Worm (Caenorhabditis elegans) whole organism, young adult: ENCODE measurements around the gene idpp-11.

ENCODE experiments used
- B0261.1 ChIP-seq: sonication (generic microtip); optimal IDR thresholded peaks from 2 replicates; lab custom pipeline; 2016; ENCODE audit warnings: mild to moderate bottlenecking, missing genetic modification characterization, moderate library complexity, missing compliant biosample characterization
- F22D6.2 ChIP-seq: sonication (generic microtip); optimal IDR thresholded peaks from 2 replicates; lab custom pipeline; 2016; ENCODE audit warnings: mild to moderate bottlenecking, missing genetic modification characterization, missing compliant biosample characterization
- F23B12.7 ChIP-seq: sonication (generic microtip); optimal IDR thresholded peaks from 2 replicates; lab custom pipeline; 2017; ENCODE audit warnings: missing genetic modification characterization, mild to moderate bottlenecking, missing compliant biosample characterization, antibody characterized with exemption, moderate library complexity; ENCODE audit not compliant: insufficient read depth
- F55B11.4 ChIP-seq: sonication (generic microtip); optimal IDR thresholded peaks from 2 replicates; lab custom pipeline; 2016; ENCODE audit warnings: missing compliant biosample characterization, missing genetic modification characterization, borderline replicate concordance; ENCODE audit not compliant: insufficient read depth
- F57A8.1 ChIP-seq: fragments of 200-800 bp; sonication (Bioruptor generic); optimal IDR thresholded peaks from 2 replicates; lab custom pipeline; 2018; ENCODE audit warnings: mild to moderate bottlenecking, missing genetic modification characterization, moderate library complexity, missing compliant biosample characterization
- K11D2.4 ChIP-seq: fragments of 200-800 bp; sonication (Bioruptor generic); IDR thresholded peaks from 2 replicates; pipeline ENCODE4 v1.3.6; 2022; ENCODE audit warnings: missing genetic modification reagents, missing genetic modification characterization, missing compliant biosample characterization
- K12H6.12 ChIP-seq: fragments of 200-800 bp; sonication (Bioruptor generic); optimal IDR thresholded peaks from 2 replicates; lab custom pipeline; 2018; ENCODE audit warnings: mild to moderate bottlenecking, missing genetic modification characterization, missing compliant biosample characterization
- aptf-3 ChIP-seq: fragments of 200-800 bp; sonication (Bioruptor generic); IDR thresholded peaks from 2 replicates; pipeline ENCODE4 v1.3.6; 2022; ENCODE audit warnings: missing genetic modification characterization, missing compliant biosample characterization
- atf-7 ChIP-seq: sonication (generic microtip); optimal IDR thresholded peaks from 2 replicates; lab custom pipeline; 2017; ENCODE audit warnings: mild to moderate bottlenecking, missing genetic modification characterization, missing compliant biosample characterization
- attf-5 ChIP-seq: fragments of 200-800 bp; sonication (Bioruptor generic); optimal IDR thresholded peaks from 2 replicates; lab custom pipeline; 2018; ENCODE audit warnings: mild to moderate bottlenecking, missing genetic modification characterization, missing compliant biosample characterization
- cebp-1 ChIP-seq, 2 experiments: fragments of 200-800 bp in 1 of 2; sonication (Bioruptor generic) in 1 of 2; sonication (generic microtip) in 1 of 2; IDR thresholded peaks in 1 of 2; optimal IDR thresholded peaks in 1 of 2; 2 replicates each; pipeline versions ENCODE4 v1.3.6 to Lab custom; 2017 to 2022; ENCODE audit warnings: missing compliant biosample characterization in 2 of 2, missing genetic modification characterization in 2 of 2, mild to moderate bottlenecking in 1 of 2, missing genetic modification reagents in 1 of 2, moderate library complexity in 1 of 2
- dpl-1 ChIP-seq: fragments of 150-350 bp; optimal IDR thresholded peaks from 2 replicates; lab custom pipeline; 2014; ENCODE audit warnings: missing biosample characterization, missing genetic modification reagents, missing genetic modification characterization
- egrh-3 ChIP-seq: fragments of 200-800 bp; sonication (Bioruptor generic); IDR thresholded peaks from 2 replicates; pipeline ENCODE4 v1.3.6; 2022; ENCODE audit warnings: missing genetic modification reagents, missing genetic modification characterization, missing compliant biosample characterization
- gei-17 ChIP-seq: fragments of 200-800 bp; sonication (Bioruptor generic); optimal IDR thresholded peaks from 2 replicates; lab custom pipeline; 2018; ENCODE audit warnings: mild to moderate bottlenecking, missing genetic modification characterization, missing compliant biosample characterization
- hmg-1.2 ChIP-seq: fragments of 200-800 bp; sonication (Bioruptor generic); IDR thresholded peaks from 2 replicates; pipeline ENCODE4 v1.3.6; 2022; ENCODE audit warnings: missing genetic modification reagents, missing genetic modification characterization, missing compliant biosample characterization
- hmg-20 ChIP-seq: fragments of 200-800 bp; sonication (Bioruptor generic); IDR thresholded peaks from 2 replicates; pipeline ENCODE4 v1.3.6; 2022; ENCODE audit warnings: missing genetic modification reagents, missing genetic modification characterization, missing compliant biosample characterization
- hrde-1 ChIP-seq: sonication (generic microtip); optimal IDR thresholded peaks from 2 replicates; lab custom pipeline; 2016; ENCODE audit warnings: missing genetic modification characterization, mild to moderate bottlenecking, missing compliant biosample characterization, moderate library complexity, missing genotype, missing genetic modification reagents, borderline replicate concordance
- hsf-1 ChIP-seq: fragments of 200-800 bp; sonication (Bioruptor generic); IDR thresholded peaks from 2 replicates; pipeline ENCODE4 v1.3.6; 2022; ENCODE audit warnings: missing genetic modification reagents, missing genetic modification characterization, missing compliant biosample characterization
- lag-1 ChIP-seq: fragments of 200-800 bp; sonication (Bioruptor generic); IDR thresholded peaks from 2 replicates; pipeline ENCODE4 v1.3.6; 2022; ENCODE audit warnings: missing genetic modification reagents, missing genetic modification characterization, missing compliant biosample characterization
- let-526 ChIP-seq: fragments of 200-800 bp; sonication (Bioruptor generic); IDR thresholded peaks from 2 replicates; pipeline ENCODE4 v1.3.6; 2022; ENCODE audit warnings: missing genetic modification reagents, missing genetic modification characterization, missing compliant biosample characterization
- lin-40 ChIP-seq: sonication (generic microtip); optimal IDR thresholded peaks from 2 replicates; lab custom pipeline; 2016; ENCODE audit warnings: missing genetic modification characterization, mild to moderate bottlenecking, missing compliant biosample characterization, missing genotype, missing genetic modification reagents
- lsy-27 ChIP-seq: sonication (generic microtip); optimal IDR thresholded peaks from 2 replicates; lab custom pipeline; 2017; ENCODE audit warnings: missing genetic modification characterization, mild to moderate bottlenecking, missing compliant biosample characterization, antibody characterized with exemption, missing genotype, borderline replicate concordance; ENCODE audit not compliant: insufficient read depth
- madf-3 ChIP-seq: fragments of 200-800 bp; sonication (Bioruptor generic); IDR thresholded peaks from 2 replicates; pipeline ENCODE4 v1.3.6; 2022; ENCODE audit warnings: missing genetic modification reagents, missing genetic modification characterization, missing compliant biosample characterization
- madf-8 ChIP-seq: fragments of 200-800 bp; sonication (Bioruptor generic); conservative IDR thresholded peaks from 2 replicates; pipeline ENCODE4 v1.3.6; 2022; ENCODE audit warnings: missing genetic modification reagents, missing genetic modification characterization, missing compliant biosample characterization
- mcd-1 ChIP-seq: fragments of 200-800 bp; sonication (Bioruptor generic); IDR thresholded peaks from 2 replicates; pipeline ENCODE4 v1.3.6; 2022; ENCODE audit warnings: missing genetic modification reagents, missing genetic modification characterization, missing compliant biosample characterization
- nfyb-1 ChIP-seq: fragments of 200-800 bp; sonication (Bioruptor generic); IDR thresholded peaks from 2 replicates; pipeline ENCODE4 v1.3.6; 2022; ENCODE audit warnings: missing genetic modification reagents, missing genetic modification characterization, missing compliant biosample characterization
- nhr-80 ChIP-seq: sonication (generic microtip); optimal IDR thresholded peaks from 2 replicates; lab custom pipeline; 2016; ENCODE audit warnings: missing genetic modification characterization, missing compliant biosample characterization
- pha-4 ChIP-seq: fragments of 150-350 bp; sonication (generic microtip); optimal IDR thresholded peaks from 2 replicates; lab custom pipeline; 2014; ENCODE audit warnings: missing biosample characterization, missing genetic modification reagents, missing genetic modification characterization
- rpc-1 ChIP-seq, 2 experiments: fragments of 150-350 bp in 1 of 2; sonication (generic microtip) in 1 of 2; optimal IDR thresholded peaks; 2 replicates each; lab custom pipeline; 2014 to 2018; ENCODE audit warnings: missing biosample characterization in 1 of 2, missing genetic modification characterization in 1 of 2, missing genetic modification reagents in 1 of 2, missing genotype in 1 of 2
- sdz-38 ChIP-seq: sonication (generic microtip); optimal IDR thresholded peaks from 2 replicates; lab custom pipeline; 2016; ENCODE audit warnings: missing genotype, missing genetic modification characterization, missing compliant biosample characterization
- somi-1 ChIP-seq: fragments of 200-800 bp; sonication (Bioruptor generic); optimal IDR thresholded peaks from 2 replicates; lab custom pipeline; 2018; ENCODE audit warnings: mild to moderate bottlenecking, missing genetic modification characterization, missing compliant biosample characterization
- ztf-22 ChIP-seq: fragments of 200-800 bp; sonication (Bioruptor generic); optimal IDR thresholded peaks from 2 replicates; lab custom pipeline; 2018; ENCODE audit warnings: mild to moderate bottlenecking, missing genetic modification characterization, moderate library complexity, missing compliant biosample characterization
- ztf-26 ChIP-seq: sonication (generic microtip); optimal IDR thresholded peaks from 2 replicates; lab custom pipeline; 2017; ENCODE audit warnings: missing genetic modification characterization, missing compliant biosample characterization
- ztf-6 ChIP-seq: fragments of 200-800 bp; sonication (Bioruptor generic); IDR thresholded peaks from 2 replicates; pipeline ENCODE4 v1.3.6; 2022; ENCODE audit warnings: missing genetic modification reagents, missing genetic modification characterization, missing compliant biosample characterization

idpp-11 gene

ce11 chrX:7809352-7810196 lies 32.8 kb upstream of the idpp-11 start:
- peak; percentile 48 for TF ChIP-seq attf-5
- TF ChIP-seq aptf-3 (GFP tag; lab: Robert Waterston, UW), result no peak
- TF ChIP-seq hmg-1.2 (GFP tag; lab: Robert Waterston, UW), result peak; percentile 15; the same call in 1 of the 2 replicates
- no peak for TF ChIP-seq lag-1 (GFP tag; lab: Robert Waterston, UW)
- peak; percentile 3 for TF ChIP-seq ztf-26
- peak; percentile 10 for TF ChIP-seq K12H6.12
- no peak for TF ChIP-seq hsf-1 (GFP tag; lab: Robert Waterston, UW)
- TF ChIP-seq K11D2.4 (GFP tag; lab: Robert Waterston, UW), result no peak
- no peak for TF ChIP-seq atf-7
- TF ChIP-seq let-526 (GFP tag; lab: Robert Waterston, UW), result 0 out of 2 replicates have a peak, but pooled peaks have one; percentile 32
- no peak for TF ChIP-seq F55B11.4
- peak; percentile 33 for TF ChIP-seq nhr-80
- TF ChIP-seq nfyb-1 (GFP tag; lab: Robert Waterston, UW), result no peak
- TF ChIP-seq madf-3, result no peak
- no peak for TF ChIP-seq dpl-1
- TF ChIP-seq cebp-1 (GFP tag; IDR thresholded peaks at IDR 0.05; lab: Robert Waterston, UW), result no peak; the same call in 1 of the 2 replicates
- peak; percentile 87 for TF ChIP-seq cebp-1 (tag; optimal IDR thresholded peaks at IDR 0.05; lab: Kevin White, UChicago)
- no peak for TF ChIP-seq mcd-1 (GFP tag; lab: Robert Waterston, UW)
- no peak for TF ChIP-seq B0261.1
- TF ChIP-seq somi-1 (GFP tag; lab: Kevin White, UChicago), result peak; percentile 4
- TF ChIP-seq lin-40 (tag; lab: Kevin White, UChicago), result peak; percentile 8
- TF ChIP-seq, all 124 proteins: peak for 9

- TF ChIP-seq hmg-20 (GFP tag; lab: Robert Waterston, UW) (no peak), gei-17 (GFP tag; lab: Kevin White, UChicago) (no peak), madf-8 (GFP tag; lab: Robert Waterston, UW) (no peak), hrde-1 (tag; lab: Kevin White, UChicago) (no peak), F22D6.2 (tag; lab: Kevin White, UChicago) (no peak), pha-4 (tag; lab: Kevin White, UChicago) (no peak), somi-1 (GFP tag; lab: Kevin White, UChicago) (no peak), let-526 (GFP tag; lab: Robert Waterston, UW) (no peak), aptf-3 (GFP tag; lab: Robert Waterston, UW) (no peak), sdz-38 (tag; lab: Kevin White, UChicago) (no peak), egrh-3 (GFP tag; lab: Robert Waterston, UW) (no peak), ztf-6 (GFP tag; lab: Robert Waterston, UW) (no peak), atf-7 (no peak), lsy-27 (tag; lab: Kevin White, UChicago) (no peak), rpc-1 (optimal IDR thresholded peaks at IDR 0.05; lab: Kevin White, UChicago) (no peak), rpc-1 (tag; optimal IDR thresholded peaks at IDR 0.05; lab: Kevin White, UChicago) (no peak), F23B12.7 (tag; lab: Kevin White, UChicago) (no peak), F57A8.1 (GFP tag; lab: Kevin White, UChicago) (no peak), dpl-1 (no peak), F55B11.4 (no peak), ztf-22 (GFP tag; lab: Kevin White, UChicago) (no peak)
- TF ChIP-seq, all 124 proteins: peak for 0
These were observed 31.4 kb upstream of the idpp-11 start for ce11 chrX:7810991-7811390.
